Fruit fly (Drosophila melanogaster): ENCODE measurements around the gene bif.

DNA sequence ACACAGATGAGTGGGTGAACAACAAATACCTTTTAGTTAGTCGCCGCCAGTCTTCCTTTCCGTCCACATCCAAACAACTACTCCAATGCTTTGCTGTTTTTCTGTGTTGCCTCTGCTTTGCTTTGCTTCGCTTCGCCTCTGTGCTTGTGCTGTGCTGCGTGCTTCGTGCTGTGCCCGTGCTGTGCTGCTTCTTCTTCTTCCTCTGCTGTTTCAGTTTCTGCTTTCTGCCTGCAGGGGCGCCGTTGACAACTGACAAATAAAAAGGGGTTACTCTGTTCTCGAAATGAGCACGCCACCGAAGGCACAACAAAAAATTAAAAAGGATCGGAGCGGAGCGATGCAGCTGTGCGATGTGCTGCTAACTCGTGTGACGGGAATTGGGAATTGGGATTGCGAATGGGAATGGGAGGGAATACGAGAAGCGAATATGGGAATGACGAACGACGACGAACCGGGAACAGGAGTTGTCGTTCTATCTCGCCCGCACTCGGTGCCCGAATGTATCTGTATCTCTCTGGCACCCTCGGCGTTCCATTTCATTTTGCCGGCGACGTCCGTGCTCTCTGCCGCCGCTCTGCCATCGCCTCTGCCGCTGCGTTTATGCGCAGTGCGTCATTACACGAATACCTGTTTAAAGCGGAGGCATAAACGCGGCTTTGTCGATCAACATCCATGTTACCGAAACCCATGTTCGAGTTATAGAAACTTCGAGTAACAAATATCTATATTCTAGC, 35.9 kb downstream of the bif start:
- TF ChIP-seq mld (GFP tag; IDR thresholded peaks at IDR 0.05; ENCODE audit: partially characterized antibody) (no peak), Mrtf (GFP tag; IDR thresholded peaks at IDR 0.05) (peak; percentile 66), NC2α (GFP tag; optimal IDR thresholded peaks at IDR 0.05) (peak; percentile 64), h (optimal IDR thresholded peaks at IDR 0.05) (no peak), CG17568 (GFP tag; optimal IDR thresholded peaks at IDR 0.05) (peak; percentile 2)

All from whole organism, embryonic.